Worm (Caenorhabditis elegans) whole organism, L4 larva: Measurements from ENCODE around the gene C41C4.9.

ENCODE experiments used
- D1046.2 ChIP-seq: fragments of 200-800 bp; sonication (Bioruptor generic); IDR thresholded peaks from 2 replicates; pipeline ENCODE4 v1.3.6; 2022; ENCODE audit warnings: missing genetic modification characterization, missing compliant biosample characterization
- F37D6.2 ChIP-seq: sonication (generic microtip); optimal IDR thresholded peaks from 2 replicates; lab custom pipeline; 2016; ENCODE audit warnings: mild to moderate bottlenecking, missing genetic modification characterization, missing compliant biosample characterization
- F49E8.2 ChIP-seq: sonication (generic microtip); optimal IDR thresholded peaks from 2 replicates; lab custom pipeline; 2016; ENCODE audit warnings: missing compliant biosample characterization, mild to moderate bottlenecking, missing genetic modification characterization, borderline replicate concordance
- T20F7.1 ChIP-seq: fragments of 200-800 bp; sonication (Bioruptor generic); optimal IDR thresholded peaks from 2 replicates; lab custom pipeline; 2018; ENCODE audit warnings: mild to moderate bottlenecking, missing genetic modification characterization, missing compliant biosample characterization
- Y5F2A.4 ChIP-seq: fragments of 200-800 bp; sonication (Bioruptor generic); optimal IDR thresholded peaks from 2 replicates; lab custom pipeline; 2018; ENCODE audit warnings: mild to moderate bottlenecking, missing genetic modification characterization, missing compliant biosample characterization
- Y75B8A.6 ChIP-seq: fragments of 200-800 bp; sonication (Bioruptor generic); IDR thresholded peaks from 2 replicates; pipeline ENCODE4 v1.3.6; 2022; ENCODE audit warnings: missing genetic modification reagents, missing genetic modification characterization, missing compliant biosample characterization
- aly-2 ChIP-seq: sonication (generic microtip); optimal IDR thresholded peaks from 2 replicates; lab custom pipeline; 2018; ENCODE audit warnings: missing biosample characterization, missing genetic modification characterization
- ama-1 ChIP-seq: fragments of 150-350 bp; optimal IDR thresholded peaks from 2 replicates; lab custom pipeline; 2014; ENCODE audit warnings: inconsistent platforms, mixed read lengths
- arid-1 ChIP-seq: fragments of 200-800 bp; sonication (Bioruptor generic); conservative IDR thresholded peaks from 2 replicates; pipeline ENCODE4 v1.3.6; 2022; ENCODE audit warnings: missing genetic modification reagents, missing genetic modification characterization, missing compliant biosample characterization
- attf-4 ChIP-seq: sonication (generic microtip); optimal IDR thresholded peaks from 3 replicates; lab custom pipeline; 2017; ENCODE audit warnings: missing biosample characterization, missing genetic modification characterization
- ceh-20 ChIP-seq: fragments of 200-800 bp; sonication (Bioruptor generic); IDR thresholded peaks from 2 replicates; pipeline ENCODE4 v1.3.6; 2022; ENCODE audit warnings: missing genetic modification reagents, missing genetic modification characterization, missing compliant biosample characterization
- ceh-28 ChIP-seq: fragments of 150-350 bp; optimal IDR thresholded peaks from 2 replicates; lab custom pipeline; 2014; ENCODE audit warnings: missing biosample characterization, missing genetic modification reagents, missing genetic modification characterization
- ceh-44 ChIP-seq: fragments of 200-800 bp; sonication (Bioruptor generic); IDR thresholded peaks from 2 replicates; pipeline ENCODE4 v1.3.6; 2022; ENCODE audit warnings: missing genetic modification reagents, missing genetic modification characterization, missing compliant biosample characterization
- ceh-82 ChIP-seq: sonication (generic microtip); optimal IDR thresholded peaks from 2 replicates; lab custom pipeline; 2017; ENCODE audit warnings: missing biosample characterization, missing genetic modification characterization
- ces-1 ChIP-seq: fragments of 150-350 bp; sonication (generic microtip); optimal IDR thresholded peaks from 4 replicates; lab custom pipeline; 2014; ENCODE audit warnings: missing biosample characterization, missing genetic modification reagents, missing genetic modification characterization
- ctbp-1 ChIP-seq: fragments of 200-800 bp; sonication (Bioruptor generic); IDR thresholded peaks from 2 replicates; pipeline ENCODE4 v1.3.6; 2022; ENCODE audit warnings: missing genetic modification reagents, missing genetic modification characterization, missing compliant biosample characterization
- daf-19 ChIP-seq: fragments of 200-800 bp; sonication (Bioruptor generic); conservative IDR thresholded peaks from 2 replicates; pipeline ENCODE4 v1.3.6; 2022; ENCODE audit warnings: missing genetic modification characterization, missing compliant biosample characterization
- dmd-6 ChIP-seq: fragments of 200-800 bp; sonication (Bioruptor generic); IDR thresholded peaks from 2 replicates; pipeline ENCODE4 v1.3.6; 2022; ENCODE audit warnings: missing genetic modification reagents, missing genetic modification characterization, missing compliant biosample characterization
- dmd-8 ChIP-seq: fragments of 200-800 bp; sonication (Bioruptor generic); IDR thresholded peaks from 2 replicates; pipeline ENCODE4 v1.3.6; 2022; ENCODE audit warnings: missing genetic modification characterization, missing compliant biosample characterization
- dmd-9 ChIP-seq: fragments of 200-800 bp; sonication (Bioruptor generic); IDR thresholded peaks from 2 replicates; pipeline ENCODE4 v1.3.6; 2022; ENCODE audit warnings: missing genetic modification reagents, missing genetic modification characterization, missing compliant biosample characterization
- dpl-1 ChIP-seq: fragments of 150-350 bp; optimal IDR thresholded peaks from 2 replicates; lab custom pipeline; 2014; ENCODE audit warnings: missing biosample characterization, missing genetic modification reagents, missing genetic modification characterization
- egl-27 ChIP-seq: sonication (generic microtip); optimal IDR thresholded peaks from 3 replicates; lab custom pipeline; 2017; ENCODE audit warnings: missing biosample characterization, missing genetic modification reagents, missing genetic modification characterization
- egl-43 ChIP-seq: fragments of 200-800 bp; sonication (Bioruptor generic); IDR thresholded peaks from 2 replicates; pipeline ENCODE4 v1.3.6; 2022; ENCODE audit warnings: missing genetic modification reagents, missing genetic modification characterization, missing compliant biosample characterization
- gei-8 ChIP-seq: fragments of 200-800 bp; sonication (Bioruptor generic); optimal IDR thresholded peaks from 2 replicates; lab custom pipeline; 2018; ENCODE audit warnings: mild to moderate bottlenecking, missing genetic modification characterization, missing compliant biosample characterization
- hlh-30 ChIP-seq: sonication (generic microtip); optimal IDR thresholded peaks from 2 replicates; lab custom pipeline; 2017; ENCODE audit warnings: antibody characterized with exemption, mild to moderate bottlenecking, missing genetic modification characterization, missing compliant biosample characterization; ENCODE audit not compliant: insufficient read depth
- hmg-1.1 ChIP-seq: fragments of 200-800 bp; sonication (Bioruptor generic); IDR thresholded peaks from 2 replicates; pipeline ENCODE4 v1.3.6; 2022; ENCODE audit warnings: missing genetic modification reagents, missing genetic modification characterization, missing compliant biosample characterization
- jun-1 ChIP-seq: fragments of 150-350 bp; optimal IDR thresholded peaks from 2 replicates; lab custom pipeline; 2014; ENCODE audit warnings: missing biosample characterization, missing genetic modification reagents, missing genetic modification characterization
- lim-7 ChIP-seq: fragments of 200-800 bp; sonication (Bioruptor generic); IDR thresholded peaks from 2 replicates; pipeline ENCODE4 v1.3.6; 2022; ENCODE audit warnings: missing genetic modification characterization, missing compliant biosample characterization
- lin-1 ChIP-seq: fragments of 200-800 bp; sonication (Bioruptor generic); IDR thresholded peaks from 2 replicates; pipeline ENCODE4 v1.3.6; 2022; ENCODE audit warnings: missing genetic modification reagents, missing genetic modification characterization, missing compliant biosample characterization
- lir-3 ChIP-seq: sonication (generic microtip); optimal IDR thresholded peaks from 2 replicates; lab custom pipeline; 2016; ENCODE audit warnings: mild to moderate bottlenecking, missing genetic modification characterization, missing compliant biosample characterization
- lsy-2 ChIP-seq, 2 experiments: fragments of 150-350 bp in 1 of 2; sonication (generic microtip) in 1 of 2; optimal IDR thresholded peaks; 2 replicates each; lab custom pipeline; 2014 to 2017; ENCODE audit warnings: missing biosample characterization in 2 of 2, missing genetic modification characterization in 2 of 2
- madf-5 ChIP-seq, 2 experiments: fragments of 200-800 bp; sonication (Bioruptor generic); IDR thresholded peaks; 2 replicates each; pipeline ENCODE4 v1.3.6; 2022; ENCODE audit warnings: missing compliant biosample characterization in 2 of 2, missing genetic modification characterization in 2 of 2
- mdl-1 ChIP-seq, 2 experiments: fragments of 150-350 bp in 1 of 2; sonication (generic microtip) in 1 of 2; optimal IDR thresholded peaks; 2 replicates each; lab custom pipeline; 2014 to 2017; ENCODE audit warnings: missing biosample characterization in 2 of 2, missing genetic modification characterization in 2 of 2
- mep-1 ChIP-seq: fragments of 150-350 bp; sonication (generic microtip); optimal IDR thresholded peaks from 3 replicates; lab custom pipeline; 2014; ENCODE audit warnings: missing biosample characterization, missing genetic modification characterization
- mes-2 ChIP-seq: sonication (generic microtip); optimal IDR thresholded peaks from 2 replicates; lab custom pipeline; 2016; ENCODE audit warnings: missing genotype, mild to moderate bottlenecking, missing genetic modification characterization, missing compliant biosample characterization; ENCODE audit not compliant: poor library complexity, severe bottlenecking
- mxl-2 ChIP-seq: fragments of 200-800 bp; sonication (Bioruptor generic); conservative IDR thresholded peaks from 2 replicates; pipeline ENCODE4 v1.3.6; 2022; ENCODE audit warnings: missing genetic modification reagents, missing genetic modification characterization, missing compliant biosample characterization
- nhr-10 ChIP-seq: fragments of 150-350 bp; optimal IDR thresholded peaks from 2 replicates; lab custom pipeline; 2014; ENCODE audit warnings: missing biosample characterization, missing genetic modification characterization
- nhr-102 ChIP-seq: sonication (generic microtip); optimal IDR thresholded peaks from 2 replicates; lab custom pipeline; 2016; ENCODE audit warnings: mild to moderate bottlenecking, missing genetic modification characterization, moderate library complexity, missing compliant biosample characterization
- nhr-48 ChIP-seq: sonication (generic microtip); optimal IDR thresholded peaks from 2 replicates; lab custom pipeline; 2016; ENCODE audit warnings: mild to moderate bottlenecking, missing genetic modification characterization, missing compliant biosample characterization
- nhr-76 ChIP-seq: fragments of 150-350 bp; optimal IDR thresholded peaks from 2 replicates; lab custom pipeline; 2014; ENCODE audit warnings: missing biosample characterization, missing genetic modification characterization
- pha-4 ChIP-seq, 2 experiments: fragments of 150-350 bp in 1 of 2; fragments of 200-800 bp in 1 of 2; sonication (Bioruptor generic) in 1 of 2; IDR thresholded peaks in 1 of 2; optimal IDR thresholded peaks in 1 of 2; 2 replicates each; pipeline versions ENCODE4 v1.3.6 to Lab custom; 2014 to 2022; ENCODE audit warnings: missing genetic modification characterization in 2 of 2, missing genetic modification reagents in 2 of 2, missing biosample characterization in 1 of 2, missing compliant biosample characterization in 1 of 2
- pqm-1 ChIP-seq: sonication (generic microtip); optimal IDR thresholded peaks from 2 replicates; lab custom pipeline; 2017; ENCODE audit warnings: missing biosample characterization, missing genetic modification characterization
- snpc-1.2 ChIP-seq: fragments of 200-800 bp; sonication (Bioruptor generic); IDR thresholded peaks from 2 replicates; pipeline ENCODE4 v1.3.6; 2022; ENCODE audit warnings: missing genetic modification reagents, missing genetic modification characterization, missing compliant biosample characterization
- snpc-4 ChIP-seq: fragments of 150-350 bp; optimal IDR thresholded peaks from 2 replicates; lab custom pipeline; 2014; ENCODE audit warnings: missing biosample characterization, missing genetic modification characterization
- spr-3 ChIP-seq: fragments of 200-800 bp; sonication (Bioruptor generic); optimal IDR thresholded peaks from 2 replicates; lab custom pipeline; 2018; ENCODE audit warnings: mild to moderate bottlenecking, missing genetic modification characterization, missing compliant biosample characterization
- tra-1 ChIP-seq: fragments of 200-800 bp; sonication (Bioruptor generic); IDR thresholded peaks from 2 replicates; pipeline ENCODE4 v1.3.6; 2022; ENCODE audit warnings: missing genetic modification reagents, missing genetic modification characterization, missing compliant biosample characterization
- unc-130 ChIP-seq: sonication (generic microtip); optimal IDR thresholded peaks from 2 replicates; lab custom pipeline; 2016; ENCODE audit warnings: missing genetic modification reagents, missing genetic modification characterization, missing compliant biosample characterization
- vab-7 ChIP-seq: fragments of 200-800 bp; sonication (Bioruptor generic); IDR thresholded peaks from 2 replicates; pipeline ENCODE4 v1.3.6; 2022; ENCODE audit warnings: missing genetic modification reagents, missing genetic modification characterization, missing compliant biosample characterization
- zip-11 ChIP-seq: fragments of 200-800 bp; sonication (Bioruptor generic); IDR thresholded peaks from 2 replicates; pipeline ENCODE4 v1.3.6; 2022; ENCODE audit warnings: missing genetic modification characterization, missing compliant biosample characterization
- zip-2 ChIP-seq: fragments of 150-350 bp; optimal IDR thresholded peaks from 2 replicates; lab custom pipeline; 2014; ENCODE audit warnings: missing biosample characterization, missing genetic modification characterization
- ztf-11 ChIP-seq: fragments of 150-350 bp; optimal IDR thresholded peaks from 2 replicates; lab custom pipeline; 2014; ENCODE audit warnings: missing biosample characterization, missing genetic modification characterization

C41C4.9 gene

ce11 chrII:8126132-8126531 is 18.7 kb downstream of the C41C4.9 start (continued):
- TF ChIP-seq mxl-2: no peak
- no peak for TF ChIP-seq ces-1 (GFP tag; lab: Kevin White, UChicago)
- peak; percentile 59 to 75 for TF ChIP-seq lsy-2 (tag; optimal IDR thresholded peaks at IDR 0.05; lab: Kevin White, UChicago)
- no peak for TF ChIP-seq lir-3 (tag; lab: Kevin White, UChicago)
- TF ChIP-seq unc-130: no peak
- no peak for TF ChIP-seq aly-2 (tag; lab: Kevin White, UChicago)
- no peak for TF ChIP-seq lim-7 (GFP tag; lab: Robert Waterston, UW)
- TF ChIP-seq snpc-4 (tag; lab: Kevin White, UChicago): no peak
- no peak for TF ChIP-seq spr-3
- no peak for TF ChIP-seq zip-2 (tag; lab: Kevin White, UChicago)
- no peak for TF ChIP-seq nhr-76 (tag; lab: Kevin White, UChicago)
- 0 out of 2 replicates have a peak, but pooled peaks have one; percentile 29 for TF ChIP-seq ceh-20 (GFP tag; lab: Robert Waterston, UW)
- no peak for TF ChIP-seq dmd-8 (GFP tag; lab: Robert Waterston, UW)
- TF ChIP-seq attf-4: no peak
- no peak for TF ChIP-seq ztf-11 (tag; lab: Kevin White, UChicago)
- no peak for TF ChIP-seq F37D6.2 (tag; lab: Kevin White, UChicago)
- 0 out of 2 replicates have a peak, but pooled peaks have one; percentile 42 for TF ChIP-seq pha-4 (GFP tag; IDR thresholded peaks at IDR 0.05; lab: Robert Waterston, UW)
- TF ChIP-seq pha-4 (tag; optimal IDR thresholded peaks at IDR 0.05; lab: Kevin White, UChicago): no peak
- TF ChIP-seq T20F7.1: no peak
- TF ChIP-seq Y75B8A.6 (GFP tag; lab: Robert Waterston, UW): no peak
- no peak for TF ChIP-seq madf-5 (GFP tag; IDR thresholded peaks at IDR 0.05; lab: Robert Waterston, UW)
- peak; percentile 64 for TF ChIP-seq mep-1
- peak; percentile 41; the same call in 1 of the 2 replicates for TF ChIP-seq vab-7 (GFP tag; lab: Robert Waterston, UW)
- TF ChIP-seq arid-1: 0 out of 2 replicates have a peak, but pooled peaks have one; percentile 22
- no peak for TF ChIP-seq snpc-1.2 (GFP tag; lab: Robert Waterston, UW)
- no peak for TF ChIP-seq D1046.2
- TF ChIP-seq dmd-6: peak; percentile 59; the same call in 1 of the 2 replicates
- peak; percentile 60 for TF ChIP-seq mes-2 (tag; lab: Kevin White, UChicago)
- TF ChIP-seq dmd-9 (GFP tag; lab: Robert Waterston, UW): no peak
- TF ChIP-seq dpl-1 (GFP tag; lab: Kevin White, UChicago): peak; percentile 4
- TF ChIP-seq nhr-102 (tag; lab: Kevin White, UChicago): no peak
- no peak for TF ChIP-seq F49E8.2
- TF ChIP-seq Y5F2A.4 (GFP tag; lab: Kevin White, UChicago): no peak
- peak; percentile 22 to 77 for TF ChIP-seq mdl-1 (tag; optimal IDR thresholded peaks at IDR 0.05; lab: Kevin White, UChicago)
- TF ChIP-seq zip-11 (GFP tag; lab: Robert Waterston, UW): no peak
- TF ChIP-seq hmg-1.1 (GFP tag; lab: Robert Waterston, UW): peak; percentile 76
- TF ChIP-seq hlh-30 (tag; lab: Kevin White, UChicago): peak; percentile 59
- TF ChIP-seq gei-8 (GFP tag; lab: Kevin White, UChicago): no peak
- no peak for TF ChIP-seq nhr-48 (tag; lab: Kevin White, UChicago)
- no peak for TF ChIP-seq pqm-1 (tag; lab: Kevin White, UChicago)
- TF ChIP-seq egl-27 (tag; lab: Kevin White, UChicago): no peak
- no peak for TF ChIP-seq ceh-82
- no peak for TF ChIP-seq lin-1
- no peak for TF ChIP-seq daf-19 (GFP tag; lab: Robert Waterston, UW)
- TF ChIP-seq nhr-10: no peak
- TF ChIP-seq ctbp-1 (GFP tag; lab: Robert Waterston, UW): peak; percentile 70
- TF ChIP-seq jun-1 (tag; lab: Kevin White, UChicago): no peak
- peak; percentile 32 for TF ChIP-seq ceh-28 (tag; lab: Kevin White, UChicago)
- TF ChIP-seq tra-1 (GFP tag; lab: Robert Waterston, UW): no peak
- TF ChIP-seq ceh-44: no peak
- no peak for TF ChIP-seq ama-1
- peak; percentile 60 for TF ChIP-seq egl-43 (GFP tag; lab: Robert Waterston, UW)
